Worm (Caenorhabditis elegans): ENCODE results near the gene B0252.1.

DNA sequence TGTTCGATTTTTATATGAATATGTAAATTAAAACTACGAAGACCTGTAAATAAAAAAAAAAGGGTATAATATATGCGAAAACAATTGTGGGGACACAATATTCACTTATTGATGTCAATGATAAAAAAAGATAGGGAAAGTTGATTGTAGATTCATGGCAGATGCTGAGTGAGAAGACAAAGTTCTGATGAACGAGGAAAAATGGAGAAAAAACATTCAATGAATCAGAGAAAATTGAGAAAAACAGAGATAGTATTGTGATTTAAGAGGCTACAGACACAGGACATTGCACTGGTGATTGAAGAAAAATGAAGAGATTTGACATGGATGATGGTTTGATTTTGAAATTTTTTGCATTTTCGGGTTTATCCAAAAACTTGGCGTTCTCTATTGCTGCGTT lies 10.8 kb upstream of the B0252.1 start:
- TF ChIP-seq tbx-2 (tag; optimal IDR thresholded peaks at IDR 0.05) (no peak), elt-3 (tag; optimal IDR thresholded peaks at IDR 0.05) (no peak), ama-1 (optimal IDR thresholded peaks at IDR 0.05) (no peak), ceh-82 (tag; optimal IDR thresholded peaks at IDR 0.05) (no peak), nfya-1 (tag; optimal IDR thresholded peaks at IDR 0.05; ENCODE audit: insufficient read depth) (no peak), nhr-77 (tag; optimal IDR thresholded peaks at IDR 0.05) (no peak), unc-39 (tag; optimal IDR thresholded peaks at IDR 0.05) (no peak), aly-2 (tag; optimal IDR thresholded peaks at IDR 0.05) (no peak)
